Worm (Caenorhabditis elegans): Measurements from ENCODE around the gene K02D10.8.
A peak's percentile ranks its signal among the peaks of the same experiment; 100 is the strongest.

The K02D10.8 gene

ce11 chrIII:8801864-8802818, 16.0 kb downstream of the K02D10.8 start (continued):
- TF ChIP-seq nhr-111 (GFP tag; optimal IDR thresholded peaks at IDR 0.05): no peak
- TF ChIP-seq jun-1 (tag; optimal IDR thresholded peaks at IDR 0.05): peak; percentile 94
- peak; percentile 59; the same call in 1 of the 2 replicates for TF ChIP-seq zfp-3 (GFP tag; conservative IDR thresholded peaks at IDR 0.05)
- peak; percentile 94 to 98 for TF ChIP-seq mdl-1 (tag; optimal IDR thresholded peaks at IDR 0.05)
- TF ChIP-seq R02D3.7 (tag; optimal IDR thresholded peaks at IDR 0.05): no peak
- peak; percentile 44; the same call in 1 of the 2 replicates for TF ChIP-seq lin-29 (GFP tag; IDR thresholded peaks at IDR 0.05)
- peak; percentile 47; the same call in 1 of the 2 replicates for TF ChIP-seq nhr-41 (GFP tag; IDR thresholded peaks at IDR 0.05)
- TF ChIP-seq D1046.2 (GFP tag; IDR thresholded peaks at IDR 0.05): no peak
- TF ChIP-seq unc-130 (GFP tag; optimal IDR thresholded peaks at IDR 0.05): peak; percentile 27
- no peak for TF ChIP-seq nhr-76 (tag; optimal IDR thresholded peaks at IDR 0.05)
- TF ChIP-seq hif-1 (tag; optimal IDR thresholded peaks at IDR 0.05): peak; percentile 87 to 98
- TF ChIP-seq rbr-2 (tag; optimal IDR thresholded peaks at IDR 0.05): peak; percentile 95
- TF ChIP-seq dmd-8 (GFP tag; IDR thresholded peaks at IDR 0.05): no peak
- peak; percentile 82 for TF ChIP-seq saeg-2 (GFP tag; IDR thresholded peaks at IDR 0.05)
- TF ChIP-seq ZK337.2 (GFP tag; IDR thresholded peaks at IDR 0.05): peak; percentile 12; the same call in 1 of the 2 replicates
- TF ChIP-seq hmg-1.1 (GFP tag; IDR thresholded peaks at IDR 0.05): peak; percentile 92
- peak; percentile 81 for TF ChIP-seq egl-43 (GFP tag; IDR thresholded peaks at IDR 0.05)
- 0 out of 4 replicates have a peak, but pooled peaks of 1 of the 2 experiments have one; percentile 5 for TF ChIP-seq madf-5 (GFP tag; IDR thresholded peaks at IDR 0.05)
- no peak for TF ChIP-seq Y48G9A.11 (GFP tag; IDR thresholded peaks at IDR 0.05)
- TF ChIP-seq egl-27 (tag; optimal IDR thresholded peaks at IDR 0.05): peak; percentile 92
- TF ChIP-seq daf-16 (GFP tag; optimal IDR thresholded peaks at IDR 0.05): peak; percentile 79 to 96
- TF ChIP-seq daf-16 (tag; optimal IDR thresholded peaks at IDR 0.05): peak; percentile 82
- TF ChIP-seq pqm-1 (tag; optimal IDR thresholded peaks at IDR 0.05): peak; percentile 37
- no peak for TF ChIP-seq php-3 (GFP tag; IDR thresholded peaks at IDR 0.05)
- peak; percentile 81 for TF ChIP-seq pha-4 (GFP tag; IDR thresholded peaks at IDR 0.05)
- TF ChIP-seq pha-4 (tag; optimal IDR thresholded peaks at IDR 0.05): peak; percentile 86
- no peak for TF ChIP-seq daf-8 (GFP tag; IDR thresholded peaks at IDR 0.05)
- peak; percentile 98 for TF ChIP-seq nhr-6 (tag; optimal IDR thresholded peaks at IDR 0.05)
- TF ChIP-seq ceh-32 (tag; optimal IDR thresholded peaks at IDR 0.05; ENCODE audit: poor library complexity): peak; percentile 55
- no peak for TF ChIP-seq ZK546.5 (tag; optimal IDR thresholded peaks at IDR 0.05)
- no peak for TF ChIP-seq Y105C5A.15 (GFP tag; IDR thresholded peaks at IDR 0.05)
- peak; percentile 86 for TF ChIP-seq mxl-3 (GFP tag; optimal IDR thresholded peaks at IDR 0.05)
- peak; percentile 87 for TF ChIP-seq fos-1 (tag; optimal IDR thresholded peaks at IDR 0.05)
- TF ChIP-seq spr-1 (tag; optimal IDR thresholded peaks at IDR 0.05): peak; percentile 82
- TF ChIP-seq mep-1 (tag; optimal IDR thresholded peaks at IDR 0.05): peak; percentile 97
- peak; percentile 17; the same call in 1 of the 2 replicates for TF ChIP-seq Y75B8A.6 (GFP tag; IDR thresholded peaks at IDR 0.05)
- no peak for TF ChIP-seq mdt-29 (GFP tag; IDR thresholded peaks at IDR 0.05)
- TF ChIP-seq snpc-4 (tag; optimal IDR thresholded peaks at IDR 0.05): peak; percentile 7
- no peak for TF ChIP-seq lin-15B (tag; optimal IDR thresholded peaks at IDR 0.05)
- TF ChIP-seq ceh-82 (tag; optimal IDR thresholded peaks at IDR 0.05): no peak
- TF ChIP-seq hlh-30 (tag; optimal IDR thresholded peaks at IDR 0.05; ENCODE audit: insufficient read depth): peak; percentile 98
- TF ChIP-seq madf-9 (GFP tag; conservative IDR thresholded peaks at IDR 0.05): no peak; the same call in 1 of the 2 replicates
- TF ChIP-seq ceh-28 (tag; optimal IDR thresholded peaks at IDR 0.05): peak; percentile 68
- no peak for TF ChIP-seq zip-2 (tag; optimal IDR thresholded peaks at IDR 0.05)
- TF ChIP-seq F37D6.2 (tag; optimal IDR thresholded peaks at IDR 0.05): peak; percentile 82
- peak; percentile 92 to 94 for TF ChIP-seq lsy-2 (tag; optimal IDR thresholded peaks at IDR 0.05)
- TF ChIP-seq lim-7 (GFP tag; IDR thresholded peaks at IDR 0.05): 0 out of 2 replicates have a peak, but pooled peaks have one; percentile 3
- TF ChIP-seq lir-3 (tag; optimal IDR thresholded peaks at IDR 0.05): peak; percentile 8

All from whole organism, L4 larva.